Worm (Caenorhabditis elegans): Measurements from ENCODE around the gene lap-2.

lap-2 gene

ce11 chrV:13085917-13086552 is 42.5 kb downstream of the lap-2 start (continued):
- TF ChIP-seq mdl-1 (tag; optimal IDR thresholded peaks at IDR 0.05) = peak; percentile 7 to 59
- TF ChIP-seq ceh-82 (tag; optimal IDR thresholded peaks at IDR 0.05) = no peak
- peak; percentile 12 for TF ChIP-seq ceh-28 (tag; optimal IDR thresholded peaks at IDR 0.05)
- TF ChIP-seq skn-1 (tag; optimal IDR thresholded peaks at IDR 0.05) = no peak
- peak; percentile 51; the same call in 1 of the 2 replicates for TF ChIP-seq php-3 (GFP tag; IDR thresholded peaks at IDR 0.05)
- peak; percentile 37 to 72 for TF ChIP-seq lsy-2 (tag; optimal IDR thresholded peaks at IDR 0.05)
- TF ChIP-seq daf-12 (tag; optimal IDR thresholded peaks at IDR 0.05) = no peak
- TF ChIP-seq egl-27 (tag; optimal IDR thresholded peaks at IDR 0.05) = no peak
- TF ChIP-seq ces-1 (GFP tag; optimal IDR thresholded peaks at IDR 0.05) = no peak
- no peak for TF ChIP-seq F10B5.3 (tag; optimal IDR thresholded peaks at IDR 0.05)
- TF ChIP-seq unc-62 (GFP tag; optimal IDR thresholded peaks at IDR 0.05 in 1 of 2) = peak in 1 of 2 experiments; percentile 98
- no peak for TF ChIP-seq unc-62 (tag; optimal IDR thresholded peaks at IDR 0.05)
- TF ChIP-seq duxl-1 (tag; optimal IDR thresholded peaks at IDR 0.05; ENCODE audit: poor library complexity) = no peak
- peak; percentile 71 for TF ChIP-seq hlh-30 (tag; optimal IDR thresholded peaks at IDR 0.05; ENCODE audit: insufficient read depth)
- peak; percentile 85 for TF ChIP-seq saeg-2 (GFP tag; IDR thresholded peaks at IDR 0.05)
- peak; percentile 81 for TF ChIP-seq nhr-11 (tag; optimal IDR thresholded peaks at IDR 0.05)
- TF ChIP-seq dmd-9 (GFP tag; IDR thresholded peaks at IDR 0.05) = no peak
- TF ChIP-seq Y48G9A.11 (GFP tag; IDR thresholded peaks at IDR 0.05) = no peak
- peak; percentile 70; the same call in 1 of the 2 replicates for TF ChIP-seq lin-1 (GFP tag; IDR thresholded peaks at IDR 0.05)
- peak; percentile 74 for TF ChIP-seq egl-43 (GFP tag; IDR thresholded peaks at IDR 0.05)
- peak; percentile 67 for TF ChIP-seq rbr-2 (tag; optimal IDR thresholded peaks at IDR 0.05)
- TF ChIP-seq jun-1 (tag; optimal IDR thresholded peaks at IDR 0.05) = no peak
- TF ChIP-seq zip-2 (tag; optimal IDR thresholded peaks at IDR 0.05) = no peak
- TF ChIP-seq gei-8 (GFP tag; optimal IDR thresholded peaks at IDR 0.05) = no peak
- no peak for TF ChIP-seq lin-13 (GFP tag; optimal IDR thresholded peaks at IDR 0.05)
- peak; percentile 28 for TF ChIP-seq dpl-1 (GFP tag; optimal IDR thresholded peaks at IDR 0.05)
- peak; percentile 26 for TF ChIP-seq mxl-3 (GFP tag; optimal IDR thresholded peaks at IDR 0.05)
- no peak for TF ChIP-seq nhr-237 (tag; optimal IDR thresholded peaks at IDR 0.05)
- peak; percentile 32; the same call in 1 of the 2 replicates for TF ChIP-seq lin-29 (GFP tag; IDR thresholded peaks at IDR 0.05)
- no peak for TF ChIP-seq spr-3 (GFP tag; optimal IDR thresholded peaks at IDR 0.05)
- TF ChIP-seq spr-1 (tag; optimal IDR thresholded peaks at IDR 0.05) = peak; percentile 46
- peak; percentile 40 for TF ChIP-seq ama-1 (optimal IDR thresholded peaks at IDR 0.05)
- TF ChIP-seq cey-2 (tag; optimal IDR thresholded peaks at IDR 0.05; ENCODE audit: borderline replicate concordance, insufficient read depth) = no peak
- TF ChIP-seq Y5F2A.4 (GFP tag; optimal IDR thresholded peaks at IDR 0.05) = no peak
- TF ChIP-seq fos-1 (tag; optimal IDR thresholded peaks at IDR 0.05) = no peak
- TF ChIP-seq nhr-28 (tag; optimal IDR thresholded peaks at IDR 0.05) = peak; percentile 57
- TF ChIP-seq aly-2 (tag; optimal IDR thresholded peaks at IDR 0.05) = no peak
- TF ChIP-seq aha-1 (tag) = peak; percentile 94
- TF ChIP-seq mes-2 (tag; optimal IDR thresholded peaks at IDR 0.05; ENCODE audit: poor library complexity, severe bottlenecking) = peak; percentile 50
- TF ChIP-seq dmd-6 (GFP tag; IDR thresholded peaks at IDR 0.05) = peak; percentile 85
- TF ChIP-seq nhr-25 (tag; optimal IDR thresholded peaks at IDR 0.05; ENCODE audit: borderline replicate concordance, insufficient read depth) = peak; percentile 47
- no peak for TF ChIP-seq zfp-2 (tag; optimal IDR thresholded peaks at IDR 0.05)
- TF ChIP-seq F49E8.2 (tag; optimal IDR thresholded peaks at IDR 0.05; ENCODE audit: borderline replicate concordance) = no peak
- TF ChIP-seq hmg-1.1 (GFP tag; IDR thresholded peaks at IDR 0.05) = peak; percentile 73
- peak; percentile 20 for TF ChIP-seq F37D6.2 (tag; optimal IDR thresholded peaks at IDR 0.05)
- no peak for TF ChIP-seq zip-11 (GFP tag; IDR thresholded peaks at IDR 0.05)
- TF ChIP-seq Y105C5A.15 (GFP tag; IDR thresholded peaks at IDR 0.05) = 0 out of 2 replicates have a peak, but pooled peaks have one; percentile 47
- TF ChIP-seq F26F4.8 (GFP tag; conservative IDR thresholded peaks at IDR 0.05) = no peak
- TF ChIP-seq nhr-42 (GFP tag; IDR thresholded peaks at IDR 0.05) = no peak
- peak; percentile 70; the same call in 1 of the 2 replicates for TF ChIP-seq T26A8.4 (GFP tag; IDR thresholded peaks at IDR 0.05)
